Fruit fly (Drosophila melanogaster) whole organism, embryonic: ENCODE results near the gene Hsp22.

ENCODE experiments used
- Blimp-1 ChIP-seq: fragments of 200-800 bp; sonication (Bioruptor generic); optimal IDR thresholded peaks from 3 replicates; lab custom pipeline; 2018; ENCODE audit warnings: missing biosample characterization, missing genetic modification characterization, mild to moderate bottlenecking, moderate library complexity, missing genetic modification reagents
- CG5245 ChIP-seq: fragments of 200-800 bp; sonication (Bioruptor generic); optimal IDR thresholded peaks from 3 replicates; lab custom pipeline; 2016; ENCODE audit warnings: missing biosample characterization, missing genetic modification characterization
- CG6854 ChIP-seq: fragments of 200-800 bp; sonication (Bioruptor generic); optimal IDR thresholded peaks from 3 replicates; lab custom pipeline; 2017; ENCODE audit warnings: missing biosample characterization, mild to moderate bottlenecking, missing genetic modification characterization
- CG8359 ChIP-seq: fragments of 200-800 bp; sonication (Bioruptor generic); optimal IDR thresholded peaks from 2 replicates; lab custom pipeline; 2017; ENCODE audit warnings: missing biosample characterization, mild to moderate bottlenecking, missing genetic modification characterization, borderline replicate concordance
- CHES-1-like ChIP-seq: fragments of 200-800 bp; sonication (Bioruptor generic); optimal IDR thresholded peaks from 2 replicates; lab custom pipeline; 2016; ENCODE audit warnings: missing biosample characterization, missing genetic modification characterization
- D19A ChIP-seq: fragments of 200-800 bp; optimal IDR thresholded peaks from 3 replicates; lab custom pipeline; 2019; ENCODE audit warnings: missing biosample characterization, mild to moderate bottlenecking, missing genetic modification characterization, moderate library complexity
- Doc3 ChIP-seq: fragments of 200-800 bp; sonication (Bioruptor generic); IDR thresholded peaks from 3 replicates; pipeline ENCODE4 v1.3.6; 2022; ENCODE audit warnings: missing biosample characterization, missing genetic modification characterization; ENCODE audit not compliant: partially characterized antibody
- Six4 ChIP-seq: fragments of 200-800 bp; sonication (Bioruptor generic); optimal IDR thresholded peaks from 2 replicates; lab custom pipeline; 2016; ENCODE audit warnings: missing biosample characterization, missing genetic modification characterization
- fd3F ChIP-seq: fragments of 200-800 bp; sonication (Bioruptor generic); optimal IDR thresholded peaks from 2 replicates; lab custom pipeline; 2018; ENCODE audit warnings: missing biosample characterization, mild to moderate bottlenecking, missing genetic modification characterization, moderate library complexity
- onecut ChIP-seq: fragments of 200-800 bp; sonication (Bioruptor generic); IDR thresholded peaks from 2 replicates; pipeline ENCODE4 v1.3.6; 2022; ENCODE audit warnings: missing biosample characterization, missing genetic modification characterization
- tap ChIP-seq: fragments of 200-800 bp; optimal IDR thresholded peaks from 3 replicates; lab custom pipeline; 2019; ENCODE audit warnings: missing biosample characterization, mild to moderate bottlenecking, missing genetic modification characterization, moderate library complexity
- twi ChIP-seq: fragments of 200-800 bp; optimal IDR thresholded peaks from 2 replicates; lab custom pipeline; 2019; ENCODE audit warnings: missing biosample characterization, mild to moderate bottlenecking, missing genetic modification characterization, moderate library complexity
- wek ChIP-seq: fragments of 200-800 bp; sonication (Bioruptor generic); optimal IDR thresholded peaks from 3 replicates; lab custom pipeline; 2018; ENCODE audit warnings: missing biosample characterization, mild to moderate bottlenecking, missing genetic modification characterization, moderate library complexity

DNA sequence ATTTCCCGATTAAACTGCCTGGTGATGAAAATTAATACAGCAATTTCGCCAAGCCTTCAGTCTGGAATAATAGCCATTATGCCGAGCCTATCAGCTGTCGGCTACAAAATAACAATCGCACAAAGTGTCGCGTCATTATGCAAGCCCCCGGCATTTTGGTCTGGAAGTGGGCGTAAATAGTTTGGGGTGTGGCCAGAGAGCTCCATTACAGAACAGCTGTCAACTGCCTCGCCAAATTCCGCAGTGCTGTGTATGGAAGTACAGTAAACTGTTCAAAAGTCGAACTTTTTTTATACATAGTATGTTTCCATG, 48.0 kb downstream of the Hsp22 start:
- TF ChIP-seq tap (tag; lab: Kevin White, UChicago) (no peak), Doc3 (GFP tag; lab: Robert Waterston, UW) (no peak), onecut (no peak), CG8359 (GFP tag; lab: Kevin White, UChicago) (no peak), CHES-1-like (GFP tag; lab: Kevin White, UChicago) (no peak), Six4 (no peak), CG6854 (GFP tag; lab: Kevin White, UChicago) (no peak), fd3F (GFP tag; lab: Kevin White, UChicago) (no peak), Blimp-1 (GFP tag; lab: Kevin White, UChicago) (no peak), wek (GFP tag; lab: Kevin White, UChicago) (no peak), twi (no peak), CG5245 (GFP tag; lab: Kevin White, UChicago) (no peak), D19A (tag; lab: Kevin White, UChicago) (no peak)
